Worm (Caenorhabditis elegans): Measurements from ENCODE around the gene F54C8.6.

F54C8.6 gene

ce11 chrIII:9449831-9450230 is at the start of gene F54C8.6:
F54C8.6 (minus strand) TSS chrIII:9449931.
- TF ChIP-seq flt-1 (GFP tag; IDR thresholded peaks at IDR 0.05) (no peak), cog-1 (tag; optimal IDR thresholded peaks at IDR 0.05) (no peak), T22C8.4 (GFP tag; IDR thresholded peaks at IDR 0.05) (no peak), klf-2 (GFP tag; conservative IDR thresholded peaks at IDR 0.05) (no peak)

DNA sequence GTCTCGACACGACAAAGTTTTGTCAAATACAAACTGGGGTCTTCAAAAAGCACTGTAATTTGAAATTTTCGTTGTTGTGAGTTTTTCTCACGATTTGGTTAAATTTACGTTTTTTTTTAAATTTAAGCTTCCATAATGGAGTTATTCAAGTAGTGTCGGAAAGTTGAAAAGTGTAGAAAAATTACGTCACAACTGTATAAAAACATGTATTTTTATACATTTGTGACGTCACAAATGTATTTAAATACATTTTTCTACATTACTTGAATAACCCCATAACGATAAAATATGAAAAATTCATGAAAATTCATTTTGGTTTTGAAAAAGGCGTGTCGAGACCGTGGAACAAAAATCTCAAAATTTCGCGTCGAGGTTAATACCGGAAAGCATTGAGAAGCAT is 47.7 kb upstream of the F54C8.6 start:
- no peak for TF ChIP-seq T22C8.4 (GFP tag; IDR thresholded peaks at IDR 0.05)
- no peak for TF ChIP-seq ztf-23 (GFP tag; IDR thresholded peaks at IDR 0.05)
- TF ChIP-seq tab-1 (GFP tag; IDR thresholded peaks at IDR 0.05), result no peak
- TF ChIP-seq klf-2 (GFP tag; conservative IDR thresholded peaks at IDR 0.05), result no peak
- TF ChIP-seq med-1 (GFP tag; optimal IDR thresholded peaks at IDR 0.05; ENCODE audit: insufficient read depth), result no peak
- TF ChIP-seq flt-1 (GFP tag; IDR thresholded peaks at IDR 0.05), result no peak
- TF ChIP-seq ref-1 (GFP tag; conservative IDR thresholded peaks at IDR 0.05), result no peak

- TF ChIP-seq ztf-23 (GFP tag; IDR thresholded peaks at IDR 0.05) (no peak), med-1 (GFP tag; optimal IDR thresholded peaks at IDR 0.05; ENCODE audit: insufficient read depth) (no peak), tab-1 (GFP tag; IDR thresholded peaks at IDR 0.05) (no peak), cog-1 (tag; optimal IDR thresholded peaks at IDR 0.05) (no peak), ref-1 (GFP tag; conservative IDR thresholded peaks at IDR 0.05) (no peak)
Measured at ce11 chrIII:9496083-9496482, 46.4 kb upstream of the F54C8.6 start.

ce11 chrIII:9494209-9494608 is 44.5 kb upstream of the F54C8.6 start:
- TF ChIP-seq ztf-29 (GFP tag; IDR thresholded peaks at IDR 0.05) (no peak), med-1 (GFP tag; optimal IDR thresholded peaks at IDR 0.05; ENCODE audit: insufficient read depth) (no peak), ztf-23 (GFP tag; IDR thresholded peaks at IDR 0.05) (no peak), ref-1 (GFP tag; conservative IDR thresholded peaks at IDR 0.05) (no peak), klf-2 (GFP tag; conservative IDR thresholded peaks at IDR 0.05) (no peak), flt-1 (GFP tag; IDR thresholded peaks at IDR 0.05) (no peak)

DNA sequence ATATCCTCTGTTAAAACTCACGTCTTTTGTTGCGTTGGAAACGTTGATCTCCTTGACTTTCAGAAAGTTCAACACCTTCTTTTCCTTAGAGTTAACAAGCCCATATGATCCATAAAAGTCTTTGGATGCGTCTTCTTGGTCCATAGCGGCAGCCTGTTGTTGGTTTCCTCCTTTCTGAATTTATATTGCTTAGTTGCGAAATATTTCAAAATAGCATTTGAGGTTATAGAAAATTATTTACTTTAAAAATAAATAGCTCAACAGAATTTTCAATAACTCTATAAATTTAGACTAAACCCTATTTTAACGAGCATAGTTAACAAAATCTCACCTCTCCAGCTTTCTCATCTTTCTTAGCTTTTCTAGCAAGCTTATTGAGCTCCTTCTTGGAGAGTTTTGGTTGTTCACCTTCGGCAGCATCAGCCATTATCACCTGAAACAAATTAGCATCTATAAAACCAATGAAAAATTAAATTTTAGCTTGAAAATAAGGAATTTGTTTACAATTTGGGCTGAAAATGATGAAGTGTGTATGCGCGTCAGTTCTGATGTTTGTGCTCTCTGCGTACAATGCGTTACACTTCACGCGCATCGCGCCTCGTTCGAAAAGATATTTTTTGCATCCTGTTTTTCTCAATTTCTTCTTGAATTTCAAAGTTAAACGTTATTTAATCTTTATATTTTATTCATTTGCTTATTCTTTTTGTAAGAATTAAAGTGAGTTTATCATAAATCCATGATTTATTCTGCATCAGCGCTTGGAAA is 41.2 kb upstream of the F54C8.6 start, which contains the start of the genes dars-1 and ctr-9:
TSS of gene dars-1 (minus strand) at position 433 of the 765 bp plus-strand sequence.
TSS of gene ctr-9 (plus strand) at position 614 of the 765 bp plus-strand sequence.
- no peak for TF ChIP-seq ztf-29 (GFP tag; IDR thresholded peaks at IDR 0.05)
- no peak for TF ChIP-seq med-1 (GFP tag; optimal IDR thresholded peaks at IDR 0.05; ENCODE audit: insufficient read depth)
- TF ChIP-seq flt-1 (GFP tag; IDR thresholded peaks at IDR 0.05), result no peak
- TF ChIP-seq T22C8.4 (GFP tag; IDR thresholded peaks at IDR 0.05), result no peak
- no peak for TF ChIP-seq tab-1 (GFP tag; IDR thresholded peaks at IDR 0.05)
- TF ChIP-seq ztf-23 (GFP tag; IDR thresholded peaks at IDR 0.05), result no peak
- no peak for TF ChIP-seq klf-2 (GFP tag; conservative IDR thresholded peaks at IDR 0.05)

DNA sequence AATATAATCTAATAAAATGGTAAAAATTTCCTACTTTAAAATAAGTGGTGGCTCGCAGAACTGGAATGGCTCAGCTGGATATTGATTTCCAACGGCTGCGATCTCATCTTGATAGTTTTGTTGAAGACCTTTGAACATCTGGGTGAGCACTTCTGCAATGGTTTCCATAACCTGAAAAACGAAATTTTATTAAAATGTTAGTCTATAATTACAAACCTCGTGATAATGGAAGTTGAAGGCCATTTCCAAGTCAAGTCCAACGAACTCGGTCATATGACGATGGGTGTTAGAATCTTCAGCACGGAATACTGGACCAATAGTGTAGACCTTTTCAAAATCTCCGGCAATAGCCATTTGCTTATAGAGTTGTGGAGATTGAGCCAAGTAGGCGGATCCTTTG is 40.1 kb upstream of the F54C8.6 start:
- TF ChIP-seq med-1 (GFP tag; optimal IDR thresholded peaks at IDR 0.05; ENCODE audit: insufficient read depth) (no peak), tab-1 (GFP tag; IDR thresholded peaks at IDR 0.05) (no peak), cog-1 (tag; optimal IDR thresholded peaks at IDR 0.05) (no peak), ztf-23 (GFP tag; IDR thresholded peaks at IDR 0.05) (no peak)

DNA sequence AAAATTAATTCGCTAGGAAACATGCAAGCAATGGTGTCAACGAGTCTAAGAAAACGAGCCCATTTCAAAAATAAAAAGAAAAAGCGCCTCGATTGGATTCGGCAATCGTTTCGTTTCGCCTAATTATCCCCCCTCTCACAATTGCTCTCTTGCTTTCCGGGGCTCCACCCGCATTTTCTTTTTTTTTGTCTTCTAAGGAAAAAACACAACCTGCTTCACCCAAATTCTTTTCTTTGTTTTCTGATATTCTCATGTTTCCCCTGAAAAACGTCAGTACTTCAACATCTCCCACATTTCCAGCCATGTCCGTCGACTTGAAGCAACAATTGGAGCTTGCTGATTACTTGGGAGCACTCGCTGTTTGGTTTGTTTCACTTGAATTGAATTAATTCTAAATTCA is 38.7 kb upstream of the F54C8.6 start, which contains the start of gene nlp-36:
TSS of gene nlp-36 (plus strand) at position 301 of the 400 bp plus-strand sequence.
- no peak for TF ChIP-seq ztf-23 (GFP tag; IDR thresholded peaks at IDR 0.05)
- no peak for TF ChIP-seq flt-1 (GFP tag; IDR thresholded peaks at IDR 0.05)
- no peak for TF ChIP-seq tab-1 (GFP tag; IDR thresholded peaks at IDR 0.05)
- no peak for TF ChIP-seq cog-1 (tag; optimal IDR thresholded peaks at IDR 0.05)
- TF ChIP-seq ztf-29 (GFP tag; IDR thresholded peaks at IDR 0.05), result no peak
- no peak for TF ChIP-seq T22C8.4 (GFP tag; IDR thresholded peaks at IDR 0.05)
- no peak for TF ChIP-seq med-1 (GFP tag; optimal IDR thresholded peaks at IDR 0.05; ENCODE audit: insufficient read depth)
- TF ChIP-seq ref-1 (GFP tag; conservative IDR thresholded peaks at IDR 0.05), result no peak
- TF ChIP-seq klf-2 (GFP tag; conservative IDR thresholded peaks at IDR 0.05), result no peak

DNA sequence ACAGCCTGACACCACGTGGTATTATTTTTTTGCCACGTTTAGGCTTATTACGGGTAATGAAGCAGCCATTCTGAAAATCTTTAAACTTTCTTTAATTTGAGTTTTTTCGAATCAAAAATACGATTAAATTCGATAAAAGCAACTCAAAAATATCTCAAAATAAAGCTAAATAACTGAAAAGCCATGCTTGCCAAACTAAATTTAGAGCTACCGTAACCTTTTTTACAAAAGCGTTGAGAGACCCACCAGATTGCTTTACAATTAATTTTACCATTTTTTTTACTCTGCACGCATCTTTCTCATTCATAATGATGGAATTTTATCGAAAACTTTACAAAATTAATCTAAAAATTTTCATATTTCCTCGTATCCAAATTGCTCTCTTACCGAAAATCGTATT is 38.3 kb upstream of the F54C8.6 start:
- no peak for TF ChIP-seq ztf-23 (GFP tag; IDR thresholded peaks at IDR 0.05)
- no peak for TF ChIP-seq ztf-29 (GFP tag; IDR thresholded peaks at IDR 0.05)
- TF ChIP-seq tab-1 (GFP tag; IDR thresholded peaks at IDR 0.05), result no peak
- TF ChIP-seq flt-1 (GFP tag; IDR thresholded peaks at IDR 0.05), result no peak
- no peak for TF ChIP-seq med-1 (GFP tag; optimal IDR thresholded peaks at IDR 0.05; ENCODE audit: insufficient read depth)
- no peak for TF ChIP-seq T22C8.4 (GFP tag; IDR thresholded peaks at IDR 0.05)
- no peak for TF ChIP-seq ref-1 (GFP tag; conservative IDR thresholded peaks at IDR 0.05)
- TF ChIP-seq cog-1 (tag; optimal IDR thresholded peaks at IDR 0.05), result no peak
- TF ChIP-seq klf-2 (GFP tag; conservative IDR thresholded peaks at IDR 0.05), result no peak

DNA sequence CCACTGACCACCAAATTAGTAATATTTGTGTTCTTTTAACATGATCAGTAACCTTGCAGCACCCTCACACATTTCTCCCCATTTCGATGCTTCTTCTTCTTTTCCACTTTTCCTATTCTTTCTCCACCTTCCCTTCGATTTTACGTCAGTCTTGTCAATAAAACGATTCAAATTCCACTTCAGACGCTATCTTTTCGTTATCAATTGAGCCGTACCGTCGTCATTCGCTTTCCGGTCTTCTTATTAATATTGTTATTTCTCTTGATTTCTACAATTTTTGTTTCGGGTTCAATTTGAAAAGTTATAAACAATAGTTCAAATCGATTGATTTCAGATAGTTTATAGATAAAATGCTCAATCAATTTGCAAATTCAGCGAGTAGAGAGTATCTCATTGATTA is 37.7 kb upstream of the F54C8.6 start:
- TF ChIP-seq T22C8.4 (GFP tag; IDR thresholded peaks at IDR 0.05), result no peak
- TF ChIP-seq med-1 (GFP tag; optimal IDR thresholded peaks at IDR 0.05; ENCODE audit: insufficient read depth), result no peak
- TF ChIP-seq cog-1 (tag; optimal IDR thresholded peaks at IDR 0.05), result no peak
- no peak for TF ChIP-seq klf-2 (GFP tag; conservative IDR thresholded peaks at IDR 0.05)
- no peak for TF ChIP-seq tab-1 (GFP tag; IDR thresholded peaks at IDR 0.05)
- TF ChIP-seq flt-1 (GFP tag; IDR thresholded peaks at IDR 0.05), result no peak
- no peak for TF ChIP-seq ztf-29 (GFP tag; IDR thresholded peaks at IDR 0.05)
- no peak for TF ChIP-seq ztf-23 (GFP tag; IDR thresholded peaks at IDR 0.05)
- TF ChIP-seq ref-1 (GFP tag; conservative IDR thresholded peaks at IDR 0.05), result no peak

ce11 chrIII:9485373-9485772 is 35.6 kb upstream of the F54C8.6 start, which contains the start of gene bre-3:
bre-3 (minus strand) TSS chrIII:9485473.
- no peak for TF ChIP-seq cog-1 (tag; optimal IDR thresholded peaks at IDR 0.05)
